Worm (Caenorhabditis elegans) whole organism, L2 larva: Measurements from ENCODE around the gene lin-5.
A peak's percentile ranks its signal among the peaks of the same experiment; 100 is the strongest.

Experiments used
- C34F6.9 ChIP-seq: fragments of 150-350 bp; optimal IDR thresholded peaks from 2 replicates; lab custom pipeline; 2014; ENCODE audit warnings: missing biosample characterization, missing genetic modification characterization
- F13H6.1 ChIP-seq: sonication (generic microtip); optimal IDR thresholded peaks from 2 replicates; lab custom pipeline; 2016; ENCODE audit warnings: missing genetic modification characterization, missing compliant biosample characterization
- R02D3.7 ChIP-seq: fragments of 150-350 bp; optimal IDR thresholded peaks from 2 replicates; lab custom pipeline; 2014; ENCODE audit warnings: missing biosample characterization, missing genetic modification characterization
- Y55F3AM.14 ChIP-seq: fragments of 200-800 bp; sonication (Bioruptor generic); optimal IDR thresholded peaks from 2 replicates; lab custom pipeline; 2018; ENCODE audit warnings: mild to moderate bottlenecking, missing genetic modification characterization, missing compliant biosample characterization
- ZK546.5 ChIP-seq: sonication (generic microtip); optimal IDR thresholded peaks from 2 replicates; lab custom pipeline; 2017; ENCODE audit warnings: missing biosample characterization, missing genetic modification characterization
- alr-1 ChIP-seq: fragments of 150-350 bp; optimal IDR thresholded peaks from 2 replicates; lab custom pipeline; 2014; ENCODE audit warnings: missing biosample characterization, missing genetic modification characterization
- aly-2 ChIP-seq: fragments of 150-350 bp; optimal IDR thresholded peaks from 2 replicates; lab custom pipeline; 2014; ENCODE audit warnings: missing biosample characterization, missing genetic modification characterization
- ama-1 ChIP-seq: fragments of 150-350 bp; optimal IDR thresholded peaks from 2 replicates; lab custom pipeline; 2018; ENCODE audit warnings: inconsistent platforms
- blmp-1 ChIP-seq: sonication (generic microtip); optimal IDR thresholded peaks from 2 replicates; lab custom pipeline; 2017; ENCODE audit warnings: missing genetic modification characterization, mild to moderate bottlenecking, missing compliant biosample characterization, antibody characterized with exemption, moderate library complexity; ENCODE audit not compliant: insufficient read depth
- ceh-16 ChIP-seq: fragments of 150-350 bp; optimal IDR thresholded peaks from 2 replicates; lab custom pipeline; 2014; ENCODE audit warnings: missing biosample characterization, missing genetic modification characterization
- ceh-82 ChIP-seq: fragments of 150-350 bp; optimal IDR thresholded peaks from 2 replicates; lab custom pipeline; 2014; ENCODE audit warnings: missing biosample characterization, missing genetic modification characterization
- crh-2 ChIP-seq: sonication (generic microtip); optimal IDR thresholded peaks from 2 replicates; lab custom pipeline; 2017; ENCODE audit warnings: missing biosample characterization, missing genetic modification characterization
- dmd-4 ChIP-seq: sonication (generic microtip); optimal IDR thresholded peaks from 2 replicates; lab custom pipeline; 2017; ENCODE audit warnings: missing biosample characterization, missing genetic modification characterization
- egl-27 ChIP-seq: sonication (generic microtip); optimal IDR thresholded peaks from 3 replicates; lab custom pipeline; 2017; ENCODE audit warnings: missing biosample characterization, missing genetic modification reagents, missing genetic modification characterization
- elt-1 ChIP-seq: fragments of 150-350 bp; optimal IDR thresholded peaks from 2 replicates; lab custom pipeline; 2014; ENCODE audit warnings: missing biosample characterization, missing genetic modification characterization
- elt-3 ChIP-seq: sonication (generic microtip); optimal IDR thresholded peaks from 2 replicates; lab custom pipeline; 2017; ENCODE audit warnings: missing biosample characterization, missing genetic modification characterization
- fos-1 ChIP-seq: fragments of 150-350 bp; optimal IDR thresholded peaks from 2 replicates; lab custom pipeline; 2014; ENCODE audit warnings: missing biosample characterization, missing genetic modification characterization
- gmeb-1 ChIP-seq: fragments of 150-350 bp; optimal IDR thresholded peaks from 2 replicates; lab custom pipeline; 2014; ENCODE audit warnings: missing biosample characterization, missing genetic modification characterization
- lin-11 ChIP-seq: fragments of 150-350 bp; sonication (generic microtip); optimal IDR thresholded peaks from 2 replicates; lab custom pipeline; 2014; ENCODE audit warnings: missing biosample characterization, missing genetic modification characterization, inconsistent platforms, mixed read lengths
- lin-13 ChIP-seq: fragments of 150-350 bp; optimal IDR thresholded peaks from 2 replicates; lab custom pipeline; 2014; ENCODE audit warnings: missing biosample characterization, missing genetic modification reagents, missing genetic modification characterization
- lin-39 ChIP-seq: fragments of 150-350 bp; optimal IDR thresholded peaks from 2 replicates; lab custom pipeline; 2014; ENCODE audit warnings: missing biosample characterization, missing genetic modification reagents, missing genetic modification characterization
- lsy-2 ChIP-seq, 2 experiments: fragments of 150-350 bp in 1 of 2; sonication (generic microtip) in 1 of 2; optimal IDR thresholded peaks; 2 replicates each; lab custom pipeline; 2014 to 2017; ENCODE audit warnings: missing biosample characterization in 2 of 2, missing genetic modification characterization in 2 of 2
- mbf-1 ChIP-seq: sonication (generic microtip); optimal IDR thresholded peaks from 2 replicates; lab custom pipeline; 2017; ENCODE audit warnings: missing biosample characterization, missing genetic modification characterization
- nhr-10 ChIP-seq: sonication (generic microtip); optimal IDR thresholded peaks from 2 replicates; lab custom pipeline; 2017; ENCODE audit warnings: missing biosample characterization, missing genetic modification characterization
- nhr-11 ChIP-seq: fragments of 150-350 bp; optimal IDR thresholded peaks from 2 replicates; lab custom pipeline; 2014; ENCODE audit warnings: missing biosample characterization, missing genetic modification characterization
- nhr-12 ChIP-seq: fragments of 150-350 bp; optimal IDR thresholded peaks from 2 replicates; lab custom pipeline; 2014; ENCODE audit warnings: missing biosample characterization, missing genetic modification characterization
- nhr-129 ChIP-seq: fragments of 150-350 bp; optimal IDR thresholded peaks from 2 replicates; lab custom pipeline; 2014; ENCODE audit warnings: missing biosample characterization, missing genetic modification characterization
- nhr-21 ChIP-seq: fragments of 150-350 bp; optimal IDR thresholded peaks from 2 replicates; lab custom pipeline; 2014; ENCODE audit warnings: missing biosample characterization, missing genetic modification characterization
- nhr-23 ChIP-seq: fragments of 150-350 bp; optimal IDR thresholded peaks from 2 replicates; lab custom pipeline; 2014; ENCODE audit warnings: missing biosample characterization, missing genetic modification reagents, missing genetic modification characterization
- nhr-25 ChIP-seq: fragments of 150-350 bp; sonication (generic microtip); optimal IDR thresholded peaks from 3 replicates; lab custom pipeline; 2014; ENCODE audit warnings: missing biosample characterization, missing genetic modification characterization
- nhr-6 ChIP-seq: fragments of 150-350 bp; optimal IDR thresholded peaks from 2 replicates; lab custom pipeline; 2014; ENCODE audit warnings: missing biosample characterization, missing genetic modification characterization
- nhr-77 ChIP-seq: fragments of 150-350 bp; optimal IDR thresholded peaks from 2 replicates; lab custom pipeline; 2014; ENCODE audit warnings: missing biosample characterization, missing genetic modification characterization
- peb-1 ChIP-seq: fragments of 150-350 bp; optimal IDR thresholded peaks from 2 replicates; lab custom pipeline; 2014; ENCODE audit warnings: missing biosample characterization, missing genetic modification characterization
- sem-4 ChIP-seq: fragments of 150-350 bp; optimal IDR thresholded peaks from 2 replicates; lab custom pipeline; 2014; ENCODE audit warnings: missing biosample characterization, missing genetic modification reagents, missing genetic modification characterization
- skn-1 ChIP-seq: sonication (generic microtip); optimal IDR thresholded peaks from 2 replicates; lab custom pipeline; 2017; ENCODE audit warnings: missing biosample characterization, missing genetic modification characterization
- sma-3 ChIP-seq: sonication (generic microtip); optimal IDR thresholded peaks from 2 replicates; lab custom pipeline; 2016; ENCODE audit warnings: missing genetic modification reagents, missing genetic modification characterization, missing compliant biosample characterization
- sma-9 ChIP-seq, 2 experiments: fragments of 150-350 bp in 1 of 2; sonication (generic microtip) in 1 of 2; optimal IDR thresholded peaks; 2 replicates each; lab custom pipeline; 2014 to 2016; ENCODE audit warnings: missing genetic modification characterization in 2 of 2, mild to moderate bottlenecking in 1 of 2, missing biosample characterization in 1 of 2, missing compliant biosample characterization in 1 of 2, missing genetic modification reagents in 1 of 2, moderate library complexity in 1 of 2
- snpc-4 ChIP-seq: fragments of 150-350 bp; optimal IDR thresholded peaks from 2 replicates; lab custom pipeline; 2014; ENCODE audit warnings: missing biosample characterization, missing genetic modification characterization
- unc-39 ChIP-seq: fragments of 150-350 bp; optimal IDR thresholded peaks from 2 replicates; lab custom pipeline; 2014; ENCODE audit warnings: missing biosample characterization, missing genetic modification characterization
- unc-55 ChIP-seq: fragments of 150-350 bp; sonication (generic microtip); optimal IDR thresholded peaks from 3 replicates; lab custom pipeline; 2014; ENCODE audit warnings: missing biosample characterization, missing genetic modification reagents, missing genetic modification characterization
- unc-62 ChIP-seq: fragments of 150-350 bp; optimal IDR thresholded peaks from 2 replicates; lab custom pipeline; 2014; ENCODE audit warnings: missing biosample characterization, missing genetic modification reagents, missing genetic modification characterization
- zag-1 ChIP-seq: fragments of 150-350 bp; optimal IDR thresholded peaks from 2 replicates; lab custom pipeline; 2014; ENCODE audit warnings: missing biosample characterization, missing genetic modification characterization
- ztf-1 ChIP-seq: fragments of 200-800 bp; sonication (Bioruptor generic); conservative IDR thresholded peaks from 2 replicates; pipeline ENCODE4 v1.3.6; 2022; ENCODE audit warnings: missing genetic modification characterization, missing compliant biosample characterization
- ztf-11 ChIP-seq: sonication (generic microtip); optimal IDR thresholded peaks from 2 replicates; lab custom pipeline; 2017; ENCODE audit warnings: missing biosample characterization, missing genetic modification characterization
- ztf-4 ChIP-seq: fragments of 150-350 bp; optimal IDR thresholded peaks from 2 replicates; lab custom pipeline; 2014; ENCODE audit warnings: missing biosample characterization, missing genetic modification characterization

The lin-5 gene

ce11 chrII:7864892-7865291, 4.5 kb downstream of the lin-5 start:
- TF ChIP-seq lsy-2 (tag; optimal IDR thresholded peaks at IDR 0.05; lab: Kevin White, UChicago) = no peak
- TF ChIP-seq ztf-11 (tag; lab: Kevin White, UChicago) = no peak
- no peak for TF ChIP-seq lin-11 (tag; lab: Kevin White, UChicago)
- no peak for TF ChIP-seq mbf-1 (tag; lab: Kevin White, UChicago)
- TF ChIP-seq nhr-6 = no peak
- TF ChIP-seq zag-1 (tag; lab: Kevin White, UChicago) = no peak
- no peak for TF ChIP-seq ztf-4 (tag; lab: Kevin White, UChicago)
- TF ChIP-seq nhr-129 (tag; lab: Kevin White, UChicago) = no peak
- no peak for TF ChIP-seq lin-13 (GFP tag; lab: Kevin White, UChicago)
- TF ChIP-seq peb-1 (tag; lab: Kevin White, UChicago) = no peak

ce11 chrII:7866081-7866480, 5.7 kb downstream of the lin-5 start:
- TF ChIP-seq nhr-25 (tag; lab: Kevin White, UChicago) = peak; percentile 40
- no peak for TF ChIP-seq elt-1

ce11 chrII:7870062-7870461, 9.7 kb downstream of the lin-5 start, which contains the start of gene ztf-17:
TSS of gene ztf-17 (minus strand) at chrII:7870162.
- TF ChIP-seq sem-4 (tag; lab: Kevin White, UChicago) (no peak), sma-3 (GFP tag; lab: Kevin White, UChicago) (no peak), nhr-10 (tag; lab: Kevin White, UChicago) (no peak), lin-13 (GFP tag; lab: Kevin White, UChicago) (no peak), alr-1 (no peak), egl-27 (tag; lab: Kevin White, UChicago) (no peak), nhr-21 (tag; lab: Kevin White, UChicago) (no peak)

- no peak for TF ChIP-seq unc-62 (GFP tag; lab: Kevin White, UChicago)
- TF ChIP-seq snpc-4 (tag; lab: Kevin White, UChicago) = no peak
- TF ChIP-seq egl-27 (tag; lab: Kevin White, UChicago) = no peak
- TF ChIP-seq alr-1 = no peak
- TF ChIP-seq R02D3.7 = no peak
- no peak for TF ChIP-seq ama-1 (lab: Kevin White, UChicago)
- TF ChIP-seq nhr-23 (tag; lab: Kevin White, UChicago) = no peak
- TF ChIP-seq aly-2 (tag; lab: Kevin White, UChicago) = no peak
- no peak for TF ChIP-seq nhr-10 (tag; lab: Kevin White, UChicago)
- TF ChIP-seq lsy-2 (tag; optimal IDR thresholded peaks at IDR 0.05; lab: Kevin White, UChicago) = peak; percentile 81 to 97
- no peak for TF ChIP-seq ZK546.5 (tag; lab: Kevin White, UChicago)
- no peak for TF ChIP-seq nhr-6
- TF ChIP-seq nhr-21 (tag; lab: Kevin White, UChicago) = no peak
- peak; percentile 78 for TF ChIP-seq nhr-129 (tag; lab: Kevin White, UChicago)
- peak; percentile 17 for TF ChIP-seq F13H6.1
- no peak for TF ChIP-seq lin-39
- TF ChIP-seq blmp-1 (tag; lab: Kevin White, UChicago) = no peak
- peak; percentile 21 for TF ChIP-seq crh-2 (tag; lab: Kevin White, UChicago)
- TF ChIP-seq sma-9 (GFP tag; optimal IDR thresholded peaks at IDR 0.05; lab: Kevin White, UChicago) = no peak
- TF ChIP-seq sma-9 (tag; optimal IDR thresholded peaks at IDR 0.05; lab: Kevin White, UChicago) = no peak
- no peak for TF ChIP-seq Y55F3AM.14 (GFP tag; lab: Kevin White, UChicago)
- TF ChIP-seq nhr-11 (tag; lab: Kevin White, UChicago) = no peak
- no peak for TF ChIP-seq sem-4 (tag; lab: Kevin White, UChicago)
- peak; percentile 24 for TF ChIP-seq zag-1 (tag; lab: Kevin White, UChicago)
- TF ChIP-seq elt-1 = no peak
- TF ChIP-seq unc-55 (GFP tag; lab: Kevin White, UChicago) = peak; percentile 75
- no peak for TF ChIP-seq ztf-11 (tag; lab: Kevin White, UChicago)
- TF ChIP-seq nhr-77 = no peak
- no peak for TF ChIP-seq elt-3 (tag; lab: Kevin White, UChicago)
- TF ChIP-seq ztf-1 (GFP tag; lab: Robert Waterston, UW) = no peak
- TF ChIP-seq nhr-25 (tag; lab: Kevin White, UChicago) = peak; percentile 13
- TF ChIP-seq fos-1 (tag; lab: Kevin White, UChicago) = peak; percentile 21
- no peak for TF ChIP-seq ztf-4 (tag; lab: Kevin White, UChicago)
- TF ChIP-seq gmeb-1 (tag; lab: Kevin White, UChicago) = no peak
- no peak for TF ChIP-seq peb-1 (tag; lab: Kevin White, UChicago)
- peak; percentile 30 for TF ChIP-seq sma-3 (GFP tag; lab: Kevin White, UChicago)
- no peak for TF ChIP-seq ceh-16 (tag; lab: Kevin White, UChicago)
- no peak for TF ChIP-seq mbf-1 (tag; lab: Kevin White, UChicago)
- no peak for TF ChIP-seq dmd-4
- no peak for TF ChIP-seq lin-11 (tag; lab: Kevin White, UChicago)
- no peak for TF ChIP-seq lin-13 (GFP tag; lab: Kevin White, UChicago)
- no peak for TF ChIP-seq unc-39 (tag; lab: Kevin White, UChicago)
- TF ChIP-seq ceh-82 (tag; lab: Kevin White, UChicago) = no peak
- TF ChIP-seq skn-1 (tag; lab: Kevin White, UChicago) = no peak
- TF ChIP-seq C34F6.9 (tag; lab: Kevin White, UChicago) = peak; percentile 53
- no peak for TF ChIP-seq nhr-12 (tag; lab: Kevin White, UChicago)
Observed at ce11 chrII:7870632-7871031, 10.3 kb downstream of the lin-5 start.
